Worm (Caenorhabditis elegans) whole organism, young adult: ENCODE results near the gene B0507.4.

Experiments
- Y56A3A.18 ChIP-seq: fragments of 200-800 bp; sonication (Bioruptor generic); IDR thresholded peaks from 2 replicates; pipeline ENCODE4 v1.3.6; 2022; ENCODE audit warnings: missing genetic modification reagents, missing genetic modification characterization, missing compliant biosample characterization
- bed-2 ChIP-seq: fragments of 200-800 bp; sonication (Bioruptor generic); IDR thresholded peaks from 2 replicates; pipeline ENCODE4 v1.3.6; 2022; ENCODE audit warnings: missing genetic modification reagents, missing genetic modification characterization, missing compliant biosample characterization
- fkh-3 ChIP-seq: sonication (generic microtip); optimal IDR thresholded peaks from 2 replicates; lab custom pipeline; 2016; ENCODE audit warnings: mild to moderate bottlenecking, missing genetic modification characterization, missing compliant biosample characterization
- gei-17 ChIP-seq: fragments of 200-800 bp; sonication (Bioruptor generic); optimal IDR thresholded peaks from 2 replicates; lab custom pipeline; 2018; ENCODE audit warnings: mild to moderate bottlenecking, missing genetic modification characterization, missing compliant biosample characterization
- nfya-2 ChIP-seq: fragments of 200-800 bp; sonication (Bioruptor generic); IDR thresholded peaks from 2 replicates; pipeline ENCODE4 v1.3.6; 2022; ENCODE audit warnings: missing genetic modification reagents, missing genetic modification characterization, missing compliant biosample characterization
- nhr-90 ChIP-seq: sonication (generic microtip); optimal IDR thresholded peaks from 2 replicates; lab custom pipeline; 2016; ENCODE audit warnings: missing genotype, mild to moderate bottlenecking, missing genetic modification characterization, missing compliant biosample characterization
- pbrm-1 ChIP-seq: fragments of 200-800 bp; sonication (Bioruptor generic); IDR thresholded peaks from 2 replicates; pipeline ENCODE4 v1.3.6; 2022; ENCODE audit warnings: missing genetic modification reagents, missing genetic modification characterization, missing compliant biosample characterization
- repo-1 ChIP-seq: sonication (generic microtip); optimal IDR thresholded peaks from 2 replicates; lab custom pipeline; 2017; ENCODE audit warnings: mild to moderate bottlenecking, missing genetic modification characterization, missing compliant biosample characterization
- snpc-4 ChIP-seq, 5 experiments: fragments of 150-350 bp in 1 of 5; sonication (generic microtip) in 4 of 5; optimal IDR thresholded peaks; 2 replicates each; lab custom pipeline; 2014 to 2018; ENCODE audit warnings: missing genetic modification characterization in 5 of 5, missing biosample characterization in 3 of 5, antibody characterized with exemption in 2 of 5, mild to moderate bottlenecking in 2 of 5, missing compliant biosample characterization in 2 of 5, missing genotype in 2 of 5, moderate library complexity in 2 of 5, missing genetic modification reagents in 1 of 5

ce11 chrV:8727077-8727476, 27.7 kb upstream of the B0507.4 start, which contains the start of gene ZC196.9:
- TF ChIP-seq snpc-4 (GFP tag; optimal IDR thresholded peaks at IDR 0.05; lab: Kevin White, UChicago): no peak
- TF ChIP-seq snpc-4 (tag; optimal IDR thresholded peaks at IDR 0.05; lab: Kevin White, UChicago): no peak
- no peak for TF ChIP-seq fkh-3 (tag; lab: Kevin White, UChicago)
- TF ChIP-seq nfya-2 (GFP tag; lab: Robert Waterston, UW): no peak
- no peak for TF ChIP-seq gei-17 (GFP tag; lab: Kevin White, UChicago)
- no peak for TF ChIP-seq bed-2 (GFP tag; lab: Robert Waterston, UW)
- TF ChIP-seq nhr-90: no peak
- no peak for TF ChIP-seq repo-1
- TF ChIP-seq Y56A3A.18 (GFP tag; lab: Robert Waterston, UW): no peak
- no peak for TF ChIP-seq pbrm-1
